Fruit fly (Drosophila melanogaster) whole organism, prepupa: ENCODE measurements around the gene Cyp9f3.

Experiments used
- CG10631 ChIP-seq: fragments of 200-800 bp; sonication (Bioruptor generic); optimal IDR thresholded peaks from 2 replicates; lab custom pipeline; 2016; ENCODE audit warnings: missing biosample characterization, missing genetic modification characterization
- CG11902 ChIP-seq: fragments of 200-800 bp; sonication (Bioruptor generic); optimal IDR thresholded peaks from 3 replicates; lab custom pipeline; 2016; ENCODE audit warnings: missing biosample characterization, missing genetic modification characterization
- CG16779 ChIP-seq: fragments of 200-800 bp; sonication (Bioruptor generic); optimal IDR thresholded peaks from 3 replicates; lab custom pipeline; 2017; ENCODE audit warnings: missing biosample characterization, mild to moderate bottlenecking, missing genetic modification characterization
- CG3032 ChIP-seq: fragments of 200-800 bp; optimal IDR thresholded peaks from 2 replicates; lab custom pipeline; 2019; ENCODE audit warnings: missing biosample characterization, mild to moderate bottlenecking, missing genetic modification characterization, moderate library complexity
- CG31627 ChIP-seq: fragments of 200-800 bp; sonication (Bioruptor generic); optimal IDR thresholded peaks from 3 replicates; lab custom pipeline; 2016; ENCODE audit warnings: missing biosample characterization, missing genetic modification characterization
- CG32006 ChIP-seq: fragments of 200-800 bp; sonication (Bioruptor generic); optimal IDR thresholded peaks from 3 replicates; lab custom pipeline; 2017; ENCODE audit warnings: missing biosample characterization, mild to moderate bottlenecking, missing genetic modification characterization
- CG34406 ChIP-seq: fragments of 200-800 bp; sonication (Bioruptor generic); optimal IDR thresholded peaks from 3 replicates; lab custom pipeline; 2016; ENCODE audit warnings: missing biosample characterization, missing genetic modification characterization
- CG3919 ChIP-seq: fragments of 200-800 bp; sonication (Bioruptor generic); optimal IDR thresholded peaks from 3 replicates; lab custom pipeline; 2016; ENCODE audit warnings: missing biosample characterization, missing genetic modification characterization
- CG6276 ChIP-seq: fragments of 200-800 bp; sonication (Bioruptor generic); optimal IDR thresholded peaks from 2 replicates; lab custom pipeline; 2017; ENCODE audit warnings: missing biosample characterization, mild to moderate bottlenecking, missing genetic modification characterization
- CG6792 ChIP-seq: fragments of 200-800 bp; sonication (Bioruptor generic); optimal IDR thresholded peaks from 3 replicates; lab custom pipeline; 2016; ENCODE audit warnings: missing biosample characterization, missing genetic modification characterization
- CG6808 ChIP-seq: fragments of 200-800 bp; sonication (Bioruptor generic); optimal IDR thresholded peaks from 3 replicates; lab custom pipeline; 2017; ENCODE audit warnings: missing biosample characterization, missing genetic modification characterization, mild to moderate bottlenecking, moderate library complexity, missing genetic modification reagents
- CG7368 ChIP-seq: fragments of 200-800 bp; sonication (Bioruptor generic); optimal IDR thresholded peaks from 3 replicates; lab custom pipeline; 2016; ENCODE audit warnings: missing biosample characterization, missing genetic modification characterization
- CG8319 ChIP-seq: fragments of 200-800 bp; sonication (Bioruptor generic); optimal IDR thresholded peaks from 3 replicates; lab custom pipeline; 2016; ENCODE audit warnings: missing biosample characterization, missing genetic modification characterization
- CG9139 ChIP-seq: fragments of 200-800 bp; sonication (Bioruptor generic); optimal IDR thresholded peaks from 3 replicates; lab custom pipeline; 2017; ENCODE audit warnings: missing biosample characterization, mild to moderate bottlenecking, missing genetic modification characterization
- Eip75B ChIP-seq: fragments of 200-800 bp; sonication (Bioruptor generic); optimal IDR thresholded peaks from 3 replicates; lab custom pipeline; 2016; ENCODE audit warnings: missing biosample characterization, missing genetic modification characterization
- Ets21C ChIP-seq: fragments of 200-800 bp; sonication (Bioruptor generic); optimal IDR thresholded peaks from 3 replicates; lab custom pipeline; 2016; ENCODE audit warnings: missing biosample characterization, missing genetic modification characterization
- Ets96B ChIP-seq: fragments of 200-800 bp; optimal IDR thresholded peaks from 2 replicates; lab custom pipeline; 2019; ENCODE audit warnings: missing biosample characterization, mild to moderate bottlenecking, missing genetic modification characterization, moderate library complexity
- Hr38 ChIP-seq: sonication (Bioruptor generic); optimal IDR thresholded peaks from 2 replicates; lab custom pipeline; 2016; ENCODE audit warnings: missing biosample characterization, missing genetic modification characterization
- Hr4 ChIP-seq: fragments of 200-800 bp; sonication (Bioruptor generic); optimal IDR thresholded peaks from 3 replicates; lab custom pipeline; 2016; ENCODE audit warnings: missing biosample characterization, missing genetic modification characterization
- Met ChIP-seq: fragments of 200-800 bp; sonication (Bioruptor generic); optimal IDR thresholded peaks from 3 replicates; lab custom pipeline; 2016; ENCODE audit warnings: missing biosample characterization, missing genetic modification characterization
- Sox14 ChIP-seq: fragments of 200-800 bp; sonication (Bioruptor generic); optimal IDR thresholded peaks from 3 replicates; lab custom pipeline; 2016; ENCODE audit warnings: missing biosample characterization, missing genetic modification characterization
- acj6 ChIP-seq: fragments of 200-800 bp; sonication (Bioruptor generic); optimal IDR thresholded peaks from 3 replicates; lab custom pipeline; 2016; ENCODE audit warnings: missing biosample characterization, missing genetic modification characterization
- cyc ChIP-seq: fragments of 200-800 bp; sonication (Bioruptor generic); optimal IDR thresholded peaks from 3 replicates; lab custom pipeline; 2016; ENCODE audit warnings: missing biosample characterization, missing genetic modification characterization
- dac ChIP-seq: fragments of 200-800 bp; sonication (Bioruptor generic); optimal IDR thresholded peaks from 2 replicates; lab custom pipeline; 2017; ENCODE audit warnings: missing biosample characterization, mild to moderate bottlenecking, missing genetic modification characterization
- dsx ChIP-seq: fragments of 200-800 bp; optimal IDR thresholded peaks from 3 replicates; lab custom pipeline; 2019; ENCODE audit warnings: missing biosample characterization, mild to moderate bottlenecking, missing genetic modification characterization, moderate library complexity; ENCODE audit not compliant: poor library complexity, severe bottlenecking
- eg ChIP-seq: fragments of 200-800 bp; sonication (Bioruptor generic); IDR thresholded peaks from 3 replicates; pipeline ENCODE4 v1.3.6; 2022; ENCODE audit warnings: missing biosample characterization, missing genetic modification characterization
- esn ChIP-seq: fragments of 200-800 bp; sonication (Bioruptor generic); optimal IDR thresholded peaks from 2 replicates; lab custom pipeline; 2016; ENCODE audit warnings: missing biosample characterization, mild to moderate bottlenecking, missing genetic modification characterization, moderate library complexity
- fd59A ChIP-seq: fragments of 200-800 bp; sonication (Bioruptor generic); optimal IDR thresholded peaks from 2 replicates; lab custom pipeline; 2017; ENCODE audit warnings: missing biosample characterization, mild to moderate bottlenecking, missing genetic modification characterization, missing genetic modification reagents
- fd85E ChIP-seq: fragments of 200-800 bp; sonication (Bioruptor generic); optimal IDR thresholded peaks from 3 replicates; lab custom pipeline; 2016; ENCODE audit warnings: missing biosample characterization, missing genetic modification characterization
- fkh ChIP-seq: fragments of 200-800 bp; sonication (Bioruptor generic); optimal IDR thresholded peaks from 3 replicates; lab custom pipeline; 2017; ENCODE audit warnings: missing biosample characterization, mild to moderate bottlenecking, missing genetic modification characterization, moderate library complexity
- net ChIP-seq: fragments of 200-800 bp; sonication (Bioruptor generic); optimal IDR thresholded peaks from 3 replicates; lab custom pipeline; 2016; ENCODE audit warnings: missing biosample characterization, missing genetic modification characterization
- pdm3 ChIP-seq: fragments of 200-800 bp; sonication (Bioruptor generic); optimal IDR thresholded peaks from 3 replicates; lab custom pipeline; 2016; ENCODE audit warnings: missing biosample characterization, missing genetic modification characterization
- salr ChIP-seq, 2 experiments: fragments of 200-800 bp; sonication (Bioruptor generic); optimal IDR thresholded peaks; 3 replicates each; lab custom pipeline; 2016 to 2018; ENCODE audit warnings: missing biosample characterization in 2 of 2, missing genetic modification characterization in 2 of 2, mild to moderate bottlenecking in 1 of 2
- spab ChIP-seq: fragments of 200-800 bp; sonication (Bioruptor generic); optimal IDR thresholded peaks from 2 replicates; lab custom pipeline; 2017; ENCODE audit warnings: missing biosample characterization, mild to moderate bottlenecking, missing genetic modification characterization, missing genetic modification reagents
- svp ChIP-seq: fragments of 200-800 bp; sonication (Bioruptor generic); peaks from one replicate; lab custom pipeline; 2016; ENCODE audit warnings: missing biosample characterization, missing genetic modification characterization
- topi ChIP-seq: fragments of 200-800 bp; sonication (Bioruptor generic); optimal IDR thresholded peaks from 3 replicates; lab custom pipeline; 2016; ENCODE audit warnings: missing biosample characterization, missing genetic modification characterization
- vri ChIP-seq: fragments of 200-800 bp; sonication (Bioruptor generic); optimal IDR thresholded peaks from 3 replicates; lab custom pipeline; 2016; ENCODE audit warnings: missing biosample characterization, mild to moderate bottlenecking, missing genetic modification characterization

Gene Cyp9f3

DNA sequence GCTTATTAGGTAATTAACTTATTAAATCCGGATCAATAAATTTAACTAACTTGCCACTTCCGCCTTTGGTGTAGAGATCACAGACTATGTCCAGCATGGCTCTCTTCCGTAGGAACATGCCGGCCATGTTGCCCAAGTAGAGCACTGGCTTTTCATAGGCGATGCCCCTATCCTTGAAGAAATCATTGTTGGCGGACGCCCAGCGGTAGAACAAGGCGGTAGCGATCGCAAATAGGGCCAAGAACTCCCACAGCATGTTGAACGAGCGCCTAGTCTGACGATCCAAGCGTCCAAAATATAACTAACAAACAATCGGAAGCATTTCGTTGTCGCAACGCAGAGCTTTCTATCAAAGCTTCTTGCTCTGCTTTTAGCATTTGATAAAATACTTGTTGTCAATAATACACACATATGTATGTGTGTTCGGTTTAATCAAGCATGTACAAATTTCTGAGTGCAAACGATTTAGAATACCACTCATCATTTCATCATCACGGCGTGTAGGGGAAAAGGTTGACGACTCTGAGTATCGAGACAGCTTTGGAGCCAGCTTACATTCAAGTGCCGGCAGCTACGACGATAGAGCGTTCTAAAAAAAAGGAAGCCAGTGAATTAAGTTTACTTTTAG, at the start of gene Cyp9f3:
TSS of gene Cyp9f3 (minus strand) at position 310 of the 628 bp plus-strand sequence.
- TF ChIP-seq Hr38 (GFP tag; lab: Kevin White, UChicago) (no peak), spab (GFP tag; lab: Kevin White, UChicago) (no peak), fkh (GFP tag; lab: Kevin White, UChicago) (no peak), Sox14 (GFP tag; lab: Kevin White, UChicago) (no peak), svp (GFP tag; lab: Kevin White, UChicago) (peak; percentile 43), pdm3 (GFP tag; lab: Kevin White, UChicago) (no peak), vri (GFP tag; lab: Kevin White, UChicago) (peak; percentile 44), CG6276 (GFP tag; lab: Kevin White, UChicago) (no peak), Eip75B (GFP tag; lab: Kevin White, UChicago) (no peak), salr (GFP tag; optimal IDR thresholded peaks at IDR 0.05; lab: Kevin White, UChicago) (no peak), Met (no peak), fd85E (GFP tag; lab: Kevin White, UChicago) (no peak), CG3032 (no peak)

DNA sequence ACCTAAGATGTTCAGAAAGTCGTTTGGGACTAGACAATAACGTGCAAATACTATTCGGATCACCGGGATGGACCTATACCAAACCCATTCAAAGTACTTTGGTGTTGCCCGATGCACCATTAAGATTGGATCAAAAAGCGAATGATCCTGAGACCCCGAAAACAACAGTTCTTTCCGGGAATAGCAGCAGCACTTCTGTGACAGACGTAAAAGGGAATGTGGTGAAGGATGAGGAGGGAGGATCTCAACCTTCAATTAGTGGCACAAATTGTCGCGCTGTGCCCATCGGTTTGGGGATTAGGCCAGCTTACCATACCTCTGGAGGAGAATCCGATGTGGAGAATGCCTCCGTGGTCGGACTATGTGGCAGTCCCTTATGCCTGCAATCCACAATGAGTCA, 49.6 kb upstream of the Cyp9f3 start:
- no peak for TF ChIP-seq vri (GFP tag; lab: Kevin White, UChicago)
- TF ChIP-seq CG3919 (GFP tag; lab: Kevin White, UChicago): no peak
- TF ChIP-seq CG7368: no peak
- no peak for TF ChIP-seq fd59A (GFP tag; lab: Kevin White, UChicago)
- TF ChIP-seq dsx: no peak
- no peak for TF ChIP-seq CG6808 (GFP tag; lab: Kevin White, UChicago)
- TF ChIP-seq net (GFP tag; lab: Kevin White, UChicago): no peak
- TF ChIP-seq cyc (GFP tag; lab: Kevin White, UChicago): no peak
- TF ChIP-seq CG31627 (GFP tag; lab: Kevin White, UChicago): no peak
- no peak for TF ChIP-seq eg (GFP tag; lab: Robert Waterston, UW)
- no peak for TF ChIP-seq CG11902
- no peak for TF ChIP-seq topi (GFP tag; lab: Kevin White, UChicago)
- TF ChIP-seq dac (GFP tag; lab: Kevin White, UChicago): no peak
- no peak for TF ChIP-seq CG16779 (tag; lab: Kevin White, UChicago)

DNA sequence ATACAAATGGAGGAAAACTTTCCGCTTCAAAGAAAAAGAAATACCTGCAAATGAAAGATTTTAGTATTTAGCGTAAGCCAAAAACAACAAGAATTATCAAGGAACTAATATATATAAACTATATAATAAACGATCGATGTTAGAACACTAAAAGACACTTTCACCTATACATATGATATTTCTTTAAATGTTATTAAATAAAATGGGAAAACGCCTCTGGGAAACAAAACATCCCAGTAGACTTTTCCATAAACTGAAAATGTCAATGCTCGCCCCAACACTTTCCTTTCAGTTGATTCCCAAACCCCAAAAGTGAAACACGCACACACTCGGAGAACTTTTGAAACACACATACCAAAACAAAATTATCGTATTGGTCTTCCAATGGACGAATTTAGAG, 48.6 kb upstream of the Cyp9f3 start, which contains the start of gene vrs:
TSS of gene vrs (plus strand) at position 301 of the 400 bp plus-strand sequence.
- TF ChIP-seq Sox14 (GFP tag; lab: Kevin White, UChicago) (no peak), Hr4 (GFP tag; lab: Kevin White, UChicago) (no peak), esn (no peak), CG7368 (no peak), CG8319 (GFP tag; lab: Kevin White, UChicago) (no peak), cyc (GFP tag; lab: Kevin White, UChicago) (no peak), Ets21C (GFP tag; lab: Kevin White, UChicago) (no peak), CG9139 (GFP tag; lab: Kevin White, UChicago) (no peak), spab (GFP tag; lab: Kevin White, UChicago) (no peak), pdm3 (GFP tag; lab: Kevin White, UChicago) (no peak), Ets96B (no peak), CG10631 (no peak), CG34406 (GFP tag; lab: Kevin White, UChicago) (no peak), Eip75B (GFP tag; lab: Kevin White, UChicago) (no peak), acj6 (no peak), CG6792 (GFP tag; lab: Kevin White, UChicago) (no peak), CG32006 (GFP tag; lab: Kevin White, UChicago) (no peak), CG16779 (tag; lab: Kevin White, UChicago) (no peak)
- TF ChIP-seq, all 60 proteins: peak for 0
